Fruit fly (Drosophila melanogaster) whole organism, pupa: ENCODE measurements around the gene Rsbp15.

Experiments used
- CG12605 ChIP-seq: fragments of 200-800 bp; sonication (Bioruptor generic); IDR thresholded peaks from 2 replicates; pipeline ENCODE4 v1.3.6; 2022; ENCODE audit warnings: missing biosample characterization, missing genetic modification characterization
- CG14655 ChIP-seq: fragments of 200-800 bp; sonication (Bioruptor generic); optimal IDR thresholded peaks from 3 replicates; lab custom pipeline; 2017; ENCODE audit warnings: mild to moderate bottlenecking, missing biosample characterization, missing genetic modification reagents, missing genetic modification characterization
- CG15710 ChIP-seq: fragments of 200-800 bp; sonication (Bioruptor generic); optimal IDR thresholded peaks from 2 replicates; lab custom pipeline; 2018; ENCODE audit warnings: missing biosample characterization, mild to moderate bottlenecking, missing genetic modification characterization, moderate library complexity
- CG4496 ChIP-seq: fragments of 200-800 bp; sonication (Bioruptor generic); IDR thresholded peaks from 3 replicates; pipeline ENCODE4 v1.3.6; 2022; ENCODE audit warnings: missing biosample characterization, missing genetic modification characterization
- CG8159 ChIP-seq: fragments of 200-800 bp; sonication (Bioruptor generic); optimal IDR thresholded peaks from 3 replicates; lab custom pipeline; 2018; ENCODE audit warnings: missing biosample characterization, mild to moderate bottlenecking, missing genetic modification characterization, moderate library complexity
- CG8301 ChIP-seq: fragments of 200-800 bp; sonication (Bioruptor generic); optimal IDR thresholded peaks from 2 replicates; lab custom pipeline; 2018; ENCODE audit warnings: missing biosample characterization, mild to moderate bottlenecking, missing genetic modification characterization
- D1 ChIP-seq: fragments of 200-800 bp; sonication (Bioruptor generic); optimal IDR thresholded peaks from 2 replicates; lab custom pipeline; 2018; ENCODE audit warnings: missing biosample characterization, mild to moderate bottlenecking, missing genetic modification characterization, moderate library complexity
- EcR ChIP-seq: fragments of 200-800 bp; sonication (Bioruptor generic); optimal IDR thresholded peaks from 3 replicates; lab custom pipeline; 2019; ENCODE audit warnings: missing biosample characterization, missing genetic modification characterization, mild to moderate bottlenecking, moderate library complexity, missing genetic modification reagents
- Pif1B ChIP-seq: fragments of 200-800 bp; sonication (Bioruptor generic); optimal IDR thresholded peaks from 3 replicates; lab custom pipeline; 2016; ENCODE audit warnings: missing biosample characterization, missing genetic modification characterization
- fd96Ca ChIP-seq: fragments of 200-800 bp; sonication (Bioruptor generic); IDR thresholded peaks from 3 replicates; pipeline ENCODE4 v1.3.6; 2022; ENCODE audit warnings: missing biosample characterization, missing genetic modification characterization
- gl ChIP-seq: fragments of 200-800 bp; sonication (Bioruptor generic); optimal IDR thresholded peaks from 2 replicates; lab custom pipeline; 2018; ENCODE audit warnings: missing biosample characterization, mild to moderate bottlenecking, missing genetic modification characterization
- rn ChIP-seq: fragments of 200-800 bp; sonication (Bioruptor generic); IDR thresholded peaks from 2 replicates; pipeline ENCODE4 v1.3.6; 2022; ENCODE audit warnings: missing biosample characterization, missing genetic modification characterization

dm6 chr3R:12222093-12222492, at the start of gene Rsbp15:
- no peak for TF ChIP-seq CG8301 (tag; lab: Kevin White, UChicago)
- TF ChIP-seq gl, result no peak
- TF ChIP-seq EcR (GFP tag; lab: Kevin White, UChicago), result no peak
- TF ChIP-seq CG15710 (tag; lab: Kevin White, UChicago), result no peak
- no peak for TF ChIP-seq CG12605
- no peak for TF ChIP-seq CG14655 (GFP tag; lab: Kevin White, UChicago)
- no peak for TF ChIP-seq Pif1B
- TF ChIP-seq rn (GFP tag; lab: Robert Waterston, UW), result no peak
- no peak for TF ChIP-seq fd96Ca (GFP tag; lab: Robert Waterston, UW)
- TF ChIP-seq CG8159 (tag; lab: Kevin White, UChicago), result no peak
- no peak for TF ChIP-seq D1
- no peak; the same call in 2 of the 3 replicates for TF ChIP-seq CG4496 (GFP tag; lab: Robert Waterston, UW)
